Worm (Caenorhabditis elegans) whole organism, early embryonic: ENCODE measurements around the gene Y49F6B.12.

Experiments used
- B0310.2 ChIP-seq: sonication (generic microtip); optimal IDR thresholded peaks from 2 replicates; lab custom pipeline; 2016; ENCODE audit warnings: mild to moderate bottlenecking, missing genetic modification characterization, missing compliant biosample characterization
- F13C5.2 ChIP-seq: sonication (generic microtip); optimal IDR thresholded peaks from 2 replicates; lab custom pipeline; 2017; ENCODE audit warnings: mild to moderate bottlenecking, missing genetic modification characterization, inconsistent platforms, missing compliant biosample characterization
- aly-1 ChIP-seq: sonication (generic microtip); optimal IDR thresholded peaks from 2 replicates; lab custom pipeline; 2016; ENCODE audit warnings: missing genetic modification characterization, missing compliant biosample characterization
- ama-1 ChIP-seq: fragments of 150-350 bp; optimal IDR thresholded peaks from 2 replicates; lab custom pipeline; 2014
- ceh-13 ChIP-seq: fragments of 200-800 bp; sonication (Bioruptor generic); optimal IDR thresholded peaks from 2 replicates; lab custom pipeline; 2018; ENCODE audit warnings: mild to moderate bottlenecking, missing genetic modification characterization, missing compliant biosample characterization
- ceh-36 ChIP-seq: sonication (generic microtip); optimal IDR thresholded peaks from 2 replicates; lab custom pipeline; 2016; ENCODE audit warnings: missing genetic modification characterization, inconsistent platforms, missing compliant biosample characterization
- ets-7 ChIP-seq: sonication (generic microtip); optimal IDR thresholded peaks from 2 replicates; lab custom pipeline; 2016; ENCODE audit warnings: missing genotype, missing genetic modification characterization, missing compliant biosample characterization
- flt-1 ChIP-seq: fragments of 200-800 bp; sonication (Bioruptor generic); IDR thresholded peaks from 2 replicates; pipeline ENCODE4 v1.3.6; 2022; ENCODE audit warnings: missing genetic modification characterization, missing compliant biosample characterization
- hmbx-1 ChIP-seq: sonication (generic microtip); optimal IDR thresholded peaks from 2 replicates; lab custom pipeline; 2016; ENCODE audit warnings: mild to moderate bottlenecking, missing genetic modification characterization, missing compliant biosample characterization
- hmg-4 ChIP-seq: fragments of 200-800 bp; sonication (Bioruptor generic); optimal IDR thresholded peaks from 2 replicates; lab custom pipeline; 2018; ENCODE audit warnings: mild to moderate bottlenecking, missing genetic modification characterization, missing compliant biosample characterization
- hnd-1 ChIP-seq: sonication (generic microtip); optimal IDR thresholded peaks from 2 replicates; lab custom pipeline; 2016; ENCODE audit warnings: missing genetic modification characterization, missing compliant biosample characterization
- pes-1 ChIP-seq: fragments of 200-800 bp; sonication (Bioruptor generic); IDR thresholded peaks from 2 replicates; pipeline ENCODE4 v1.3.6; 2022; ENCODE audit warnings: missing genetic modification reagents, missing genetic modification characterization, missing compliant biosample characterization
- scrt-1 ChIP-seq: fragments of 200-800 bp; sonication (Bioruptor generic); IDR thresholded peaks from 2 replicates; pipeline ENCODE4 v1.3.6; 2022; ENCODE audit warnings: missing genetic modification characterization, missing compliant biosample characterization
- sea-1 ChIP-seq: fragments of 200-800 bp; sonication (Bioruptor generic); conservative IDR thresholded peaks from 2 replicates; pipeline ENCODE4 v1.3.6; 2022; ENCODE audit warnings: missing genetic modification characterization, missing compliant biosample characterization
- tbx-11 ChIP-seq: fragments of 200-800 bp; sonication (Bioruptor generic); IDR thresholded peaks from 2 replicates; pipeline ENCODE4 v1.3.6; 2022; ENCODE audit warnings: missing genetic modification characterization, missing compliant biosample characterization
- tbx-37 ChIP-seq: fragments of 200-800 bp; sonication (Bioruptor generic); conservative IDR thresholded peaks from 2 replicates; pipeline ENCODE4 v1.3.6; 2022; ENCODE audit warnings: missing genetic modification reagents, missing genetic modification characterization, missing compliant biosample characterization
- tra-4 ChIP-seq: sonication (generic microtip); optimal IDR thresholded peaks from 2 replicates; lab custom pipeline; 2017; ENCODE audit warnings: missing genetic modification characterization, missing compliant biosample characterization

The Y49F6B.12 gene

ce11 chrII:3436412-3436811 is 35.8 kb downstream of the Y49F6B.12 start, which contains the start of gene skpo-2:
Gene skpo-2 (minus strand): TSS chrII:3436512.
- TF ChIP-seq aly-1 (tag; lab: Kevin White, UChicago) (no peak), pes-1 (GFP tag; lab: Robert Waterston, UW) (no peak), hmg-4 (GFP tag; lab: Kevin White, UChicago) (no peak), ceh-13 (GFP tag; lab: Kevin White, UChicago) (no peak), ama-1 (lab: Kevin White, UChicago) (no peak), sea-1 (GFP tag; lab: Robert Waterston, UW) (no peak), tra-4 (no peak), tbx-37 (GFP tag; lab: Robert Waterston, UW) (no peak)

ce11 chrII:3434893-3435503 is 37.2 kb downstream of the Y49F6B.12 start:
- TF ChIP-seq ets-7 (tag; lab: Kevin White, UChicago), result no peak
- no peak for TF ChIP-seq ceh-13 (GFP tag; lab: Kevin White, UChicago)
- no peak for TF ChIP-seq ama-1 (lab: Kevin White, UChicago)
- TF ChIP-seq F13C5.2 (tag; lab: Kevin White, UChicago), result no peak
- TF ChIP-seq flt-1 (GFP tag; lab: Robert Waterston, UW), result no peak
- no peak for TF ChIP-seq hnd-1
- TF ChIP-seq sea-1 (GFP tag; lab: Robert Waterston, UW), result no peak
- no peak for TF ChIP-seq ceh-36 (tag; lab: Kevin White, UChicago)
- no peak for TF ChIP-seq B0310.2
- no peak for TF ChIP-seq tra-4
- no peak for TF ChIP-seq tbx-37 (GFP tag; lab: Robert Waterston, UW)
- no peak for TF ChIP-seq hmbx-1 (tag; lab: Kevin White, UChicago)
- no peak for TF ChIP-seq tbx-11 (GFP tag; lab: Robert Waterston, UW)
- no peak for TF ChIP-seq aly-1 (tag; lab: Kevin White, UChicago)
- TF ChIP-seq hmg-4 (GFP tag; lab: Kevin White, UChicago), result no peak
- TF ChIP-seq pes-1 (GFP tag; lab: Robert Waterston, UW), result no peak
- no peak for TF ChIP-seq scrt-1 (GFP tag; lab: Robert Waterston, UW)

ce11 chrII:3429400-3429799 is 42.8 kb downstream of the Y49F6B.12 start, which contains the start of gene C16C8.18:
Gene C16C8.18 (plus strand): TSS chrII:3429700.
- no peak for TF ChIP-seq aly-1 (tag; lab: Kevin White, UChicago)
- TF ChIP-seq scrt-1 (GFP tag; lab: Robert Waterston, UW), result no peak
- TF ChIP-seq ama-1 (lab: Kevin White, UChicago), result no peak
- TF ChIP-seq F13C5.2 (tag; lab: Kevin White, UChicago), result no peak
- TF ChIP-seq sea-1 (GFP tag; lab: Robert Waterston, UW), result no peak
- TF ChIP-seq hmbx-1 (tag; lab: Kevin White, UChicago), result no peak

ce11 chrII:3428158-3428704 is 44.0 kb downstream of the Y49F6B.12 start:
- TF ChIP-seq ceh-13 (GFP tag; lab: Kevin White, UChicago), result no peak
- no peak for TF ChIP-seq hmbx-1 (tag; lab: Kevin White, UChicago)
- TF ChIP-seq sea-1 (GFP tag; lab: Robert Waterston, UW), result no peak

ce11 chrII:3425433-3425832 is 46.8 kb downstream of the Y49F6B.12 start, which contains the start of gene nep-11:
Gene nep-11 (minus strand): TSS chrII:3425533.
- TF ChIP-seq tra-4, result no peak
- no peak for TF ChIP-seq ets-7 (tag; lab: Kevin White, UChicago)
- no peak for TF ChIP-seq B0310.2
- no peak for TF ChIP-seq scrt-1 (GFP tag; lab: Robert Waterston, UW)
- no peak for TF ChIP-seq ceh-36 (tag; lab: Kevin White, UChicago)
- no peak for TF ChIP-seq sea-1 (GFP tag; lab: Robert Waterston, UW)
- TF ChIP-seq hmg-4 (GFP tag; lab: Kevin White, UChicago), result no peak
- no peak for TF ChIP-seq ama-1 (lab: Kevin White, UChicago)
- no peak for TF ChIP-seq F13C5.2 (tag; lab: Kevin White, UChicago)
- no peak for TF ChIP-seq ceh-13 (GFP tag; lab: Kevin White, UChicago)

ce11 chrII:3422938-3423337 is 49.3 kb downstream of the Y49F6B.12 start:
- no peak for TF ChIP-seq hmbx-1 (tag; lab: Kevin White, UChicago)
- TF ChIP-seq ceh-13 (GFP tag; lab: Kevin White, UChicago), result no peak
- TF ChIP-seq aly-1 (tag; lab: Kevin White, UChicago), result no peak
- no peak for TF ChIP-seq ama-1 (lab: Kevin White, UChicago)
- TF ChIP-seq tbx-37 (GFP tag; lab: Robert Waterston, UW), result no peak
- TF ChIP-seq ets-7 (tag; lab: Kevin White, UChicago), result no peak
- no peak for TF ChIP-seq hmg-4 (GFP tag; lab: Kevin White, UChicago)
- TF ChIP-seq tbx-11 (GFP tag; lab: Robert Waterston, UW), result no peak
